Worm (Caenorhabditis elegans): ENCODE results near the gene EEED8.15.
A peak's percentile ranks its signal among the peaks of the same experiment; 100 is the strongest.

DNA sequence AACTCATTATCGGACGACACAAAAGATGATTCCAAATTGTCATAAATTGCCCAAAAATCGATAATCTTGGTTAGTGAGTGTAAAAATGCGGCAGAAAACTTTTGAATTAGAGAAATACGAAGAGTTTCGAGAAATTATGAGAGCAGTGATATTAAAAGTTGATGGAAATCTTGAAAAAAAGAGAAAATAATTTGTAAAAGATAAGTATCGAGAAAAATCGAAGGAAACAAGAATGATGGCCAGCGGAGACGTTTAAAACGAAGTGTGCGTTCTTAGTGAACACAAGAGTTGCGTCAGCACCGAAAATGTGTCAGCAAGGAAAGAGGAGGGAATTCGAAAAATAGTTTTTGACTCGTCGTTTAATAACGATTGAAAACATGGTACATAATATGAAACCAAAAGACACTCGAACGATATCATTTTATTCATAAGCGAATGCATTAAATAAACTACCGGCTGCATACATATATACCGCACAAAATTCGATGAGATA is 29.2 kb upstream of the EEED8.15 start, which contains the start of gene ndx-6:
- no peak for TF ChIP-seq snpc-4 (tag; optimal IDR thresholded peaks at IDR 0.05)
- peak; percentile 49 for TF ChIP-seq nhr-28 (tag; optimal IDR thresholded peaks at IDR 0.05)
- no peak for TF ChIP-seq nhr-10 (tag; optimal IDR thresholded peaks at IDR 0.05)
- TF ChIP-seq nhr-11 (tag; optimal IDR thresholded peaks at IDR 0.05) = peak; percentile 71
- TF ChIP-seq ceh-28 (tag; optimal IDR thresholded peaks at IDR 0.05) = no peak
- no peak for TF ChIP-seq ces-1 (GFP tag; optimal IDR thresholded peaks at IDR 0.05)
- no peak for TF ChIP-seq vab-7 (GFP tag; IDR thresholded peaks at IDR 0.05)
- TF ChIP-seq zag-1 (tag; optimal IDR thresholded peaks at IDR 0.05) = no peak
- TF ChIP-seq dve-1 (tag; optimal IDR thresholded peaks at IDR 0.05; ENCODE audit: insufficient read depth) = peak; percentile 85
- TF ChIP-seq saeg-2 (GFP tag; IDR thresholded peaks at IDR 0.05) = no peak

Data from whole organism, L4 larva.